Fruit fly (Drosophila melanogaster) S2 (cell line): Measurements from ENCODE around the gene CG8838.

ENCODE experiments used
- CG8478 ChIP-seq: fragments of >200 bp; optimal IDR thresholded peaks from 2 replicates; lab custom pipeline; 2018
- CTCF ChIP-seq, 2 experiments: fragments of >200 bp; optimal IDR thresholded peaks; 2 replicates each; lab custom pipeline; 2018

dm6 chr2L:3397594-3398073 lies 40.2 kb downstream of the CG8838 start, which contains the start of gene CG34175:
- no peak for TF ChIP-seq CTCF (optimal IDR thresholded peaks at IDR 0.05; lab: Kevin White, UChicago)
- TF ChIP-seq CG8478 (lab: Kevin White, UChicago), result no peak
